Fruit fly (Drosophila melanogaster) Kc167 (cell line): ENCODE data around the gene dbe.

ENCODE experiments used
- Myc ChIP-seq: fragments of >200 bp; optimal IDR thresholded peaks from 2 replicates; lab custom pipeline; 2017; ENCODE audit warnings: missing external identifiers
- Sin3A ChIP-seq: fragments of >200 bp; optimal IDR thresholded peaks from 2 replicates; lab custom pipeline; 2018; ENCODE audit warnings: missing external identifiers
- h ChIP-seq: fragments of >200 bp; optimal IDR thresholded peaks from 3 replicates; lab custom pipeline; 2018; ENCODE audit warnings: missing external identifiers
- insv ChIP-seq: fragments of >200 bp; optimal IDR thresholded peaks from 3 replicates; lab custom pipeline; 2018; ENCODE audit warnings: missing external identifiers
- psq ChIP-seq: fragments of >200 bp; optimal IDR thresholded peaks from 2 replicates; lab custom pipeline; 2017; ENCODE audit warnings: missing external identifiers
- ttk ChIP-seq: sonication (Bioruptor generic); optimal IDR thresholded peaks from 2 replicates; lab custom pipeline; 2017; ENCODE audit warnings: missing external identifiers

The dbe gene

dm6 chr2L:884970-885369 is 15.3 kb upstream of the dbe start, which contains the start of gene CG15824:
TSS of gene CG15824 (minus strand) at chr2L:885141.
- TF ChIP-seq Myc (lab: Kevin White, UChicago) (no peak), psq (no peak), ttk (lab: Kevin White, UChicago) (no peak), Sin3A (no peak), h (lab: Kevin White, UChicago) (no peak), insv (lab: Kevin White, UChicago) (no peak)

DNA sequence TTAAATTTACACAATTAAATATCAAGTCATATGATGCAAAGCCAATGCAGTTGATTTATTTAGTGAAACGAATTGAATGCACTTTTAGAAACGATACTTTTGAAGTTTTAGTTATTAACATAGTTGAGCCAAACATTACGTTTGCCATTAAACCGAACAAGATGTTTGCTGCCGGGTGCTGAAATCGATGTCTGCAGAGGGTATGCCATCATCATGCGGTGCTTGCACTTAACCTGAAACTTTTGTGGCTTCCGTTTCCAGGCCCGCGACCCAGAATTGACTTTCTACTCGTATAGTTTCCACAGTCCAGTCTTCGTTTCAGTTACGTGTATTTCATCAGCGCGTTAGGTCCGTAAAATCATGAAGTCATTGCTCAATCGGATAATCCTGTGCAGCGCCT is 7.3 kb upstream of the dbe start, which contains the start of gene ninaA:
TSS of gene ninaA (plus strand) at position 301 of the 400 bp plus-strand sequence.
- TF ChIP-seq insv (lab: Kevin White, UChicago) = no peak
- TF ChIP-seq h (lab: Kevin White, UChicago) = no peak
- no peak for TF ChIP-seq Myc (lab: Kevin White, UChicago)
- no peak for TF ChIP-seq ttk (lab: Kevin White, UChicago)
- TF ChIP-seq Sin3A = no peak

DNA sequence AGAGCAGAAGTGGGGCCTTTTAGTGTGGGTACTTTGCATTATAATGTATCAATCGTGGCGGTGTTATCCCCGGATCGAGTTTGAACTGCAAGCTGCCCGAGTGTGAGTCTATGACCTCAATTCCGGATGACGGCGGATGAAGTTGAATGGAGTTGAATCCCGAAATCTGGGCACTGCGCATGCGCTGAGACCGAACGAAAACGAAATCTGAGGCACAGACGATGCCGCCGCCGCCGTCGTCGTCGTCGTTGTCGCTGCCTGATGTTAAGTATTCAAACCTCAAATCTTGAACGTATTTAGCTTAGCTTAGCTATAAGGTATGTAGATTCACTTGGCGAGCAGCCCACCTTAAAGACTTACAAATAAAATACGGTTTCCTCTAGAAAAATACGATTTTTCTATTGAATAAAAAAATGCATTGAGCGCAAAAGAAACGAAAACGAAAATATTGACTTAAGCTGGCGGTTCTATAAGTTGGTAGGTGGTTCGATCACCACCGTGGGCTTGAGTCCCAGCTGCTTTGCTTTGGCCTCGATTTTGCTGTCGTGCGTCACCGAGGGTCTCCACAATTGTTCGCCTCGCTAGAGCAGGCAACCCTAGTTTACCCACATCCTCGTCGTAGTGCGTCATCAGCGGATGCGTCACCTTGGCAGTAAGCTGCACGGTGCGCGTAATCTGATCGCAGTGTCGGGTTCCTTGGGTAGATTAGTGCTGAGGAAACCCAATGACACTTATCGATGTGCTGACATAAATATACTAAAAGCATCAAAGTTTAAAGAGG is 4.3 kb upstream of the dbe start:
- no peak for TF ChIP-seq insv (lab: Kevin White, UChicago)
- TF ChIP-seq ttk (lab: Kevin White, UChicago) = no peak
- TF ChIP-seq Sin3A = no peak
- TF ChIP-seq h (lab: Kevin White, UChicago) = no peak
- no peak for TF ChIP-seq psq
- TF ChIP-seq Myc (lab: Kevin White, UChicago) = no peak

DNA sequence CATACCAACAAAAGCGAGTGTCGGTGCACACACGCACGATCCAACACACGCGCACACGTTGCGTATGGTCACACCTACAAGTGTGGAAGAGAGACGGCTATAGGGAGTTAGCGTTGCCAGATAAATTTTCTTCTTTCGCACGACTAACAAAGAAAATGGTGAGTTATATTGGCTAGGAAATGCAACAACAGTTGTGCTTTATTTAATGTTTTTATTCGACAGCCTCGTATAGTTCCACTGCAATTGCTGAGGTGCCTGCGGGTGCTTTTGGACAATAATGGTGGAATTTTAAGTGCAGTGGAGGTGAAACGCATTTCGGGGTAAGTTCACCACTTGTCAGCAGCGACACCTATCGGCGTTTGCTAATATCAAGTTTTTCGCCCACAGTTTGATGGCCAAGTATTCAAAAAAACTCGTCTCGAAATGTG is 1.8 kb upstream of the dbe start:
- no peak for TF ChIP-seq Myc (lab: Kevin White, UChicago)
- no peak for TF ChIP-seq insv (lab: Kevin White, UChicago)
- TF ChIP-seq h (lab: Kevin White, UChicago) = no peak
- no peak for TF ChIP-seq ttk (lab: Kevin White, UChicago)
- no peak for TF ChIP-seq psq
- no peak for TF ChIP-seq Sin3A

DNA sequence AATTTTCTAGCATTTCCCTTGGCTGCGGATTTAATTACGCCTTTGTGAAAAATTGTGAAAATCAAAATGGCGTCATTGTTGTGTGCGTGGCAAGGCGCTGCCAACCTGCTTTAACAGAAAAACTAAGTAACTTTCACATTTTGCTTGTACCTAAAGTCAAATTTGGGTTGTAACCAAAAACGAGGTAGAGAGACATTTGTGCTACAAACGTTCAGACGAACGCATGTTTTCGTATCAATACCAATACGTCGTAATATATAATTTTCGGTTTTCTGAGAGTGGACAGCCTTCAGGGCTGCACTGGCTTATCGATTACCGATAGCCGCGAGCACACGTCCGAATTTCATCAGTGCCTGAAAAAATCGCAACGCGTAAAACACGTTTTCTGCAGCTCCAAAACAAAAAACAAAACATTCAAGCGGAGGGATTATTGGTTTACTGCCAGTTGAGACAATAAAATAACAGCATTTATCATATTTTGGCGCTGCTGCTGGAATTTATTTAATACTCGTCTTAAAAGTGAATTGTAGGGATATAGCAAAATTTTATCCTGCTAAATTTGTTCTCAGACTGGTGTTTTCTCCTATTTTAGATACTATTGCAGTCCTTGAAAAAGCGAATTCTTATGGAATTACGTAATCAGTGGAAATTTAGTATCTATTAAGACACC is 1.2 kb upstream of the dbe start:
- TF ChIP-seq ttk (lab: Kevin White, UChicago) (no peak), h (lab: Kevin White, UChicago) (no peak), psq (no peak), Myc (lab: Kevin White, UChicago) (no peak), Sin3A (no peak), insv (lab: Kevin White, UChicago) (no peak)

- TF ChIP-seq ttk (lab: Kevin White, UChicago) (no peak), h (lab: Kevin White, UChicago) (no peak), Sin3A (no peak), Myc (lab: Kevin White, UChicago) (no peak), insv (lab: Kevin White, UChicago) (no peak), psq (no peak)
These were observed 628 bp upstream of the dbe start, which contains the start of gene PNUTS for dm6 chr2L:870285-870684. TSS of gene PNUTS (plus strand) at chr2L:870465.

- TF ChIP-seq ttk (lab: Kevin White, UChicago) (peak; percentile 51), Sin3A (no peak)
These were observed 696 bp downstream of the dbe start for dm6 chr2L:868961-869360.

- TF ChIP-seq h (lab: Kevin White, UChicago) (no peak), insv (lab: Kevin White, UChicago) (no peak), Myc (lab: Kevin White, UChicago) (no peak), Sin3A (no peak), psq (no peak), ttk (lab: Kevin White, UChicago) (no peak)
These were observed 1.6 kb downstream of the dbe start, which contains the start of gene aru for dm6 chr2L:867899-868605. TSS of gene aru (minus strand) at chr2L:868354.

dm6 chr2L:866950-867744 is 2.5 kb downstream of the dbe start:
- TF ChIP-seq Sin3A (no peak), ttk (lab: Kevin White, UChicago) (no peak), psq (no peak), Myc (lab: Kevin White, UChicago) (no peak), insv (lab: Kevin White, UChicago) (no peak), h (lab: Kevin White, UChicago) (no peak)

DNA sequence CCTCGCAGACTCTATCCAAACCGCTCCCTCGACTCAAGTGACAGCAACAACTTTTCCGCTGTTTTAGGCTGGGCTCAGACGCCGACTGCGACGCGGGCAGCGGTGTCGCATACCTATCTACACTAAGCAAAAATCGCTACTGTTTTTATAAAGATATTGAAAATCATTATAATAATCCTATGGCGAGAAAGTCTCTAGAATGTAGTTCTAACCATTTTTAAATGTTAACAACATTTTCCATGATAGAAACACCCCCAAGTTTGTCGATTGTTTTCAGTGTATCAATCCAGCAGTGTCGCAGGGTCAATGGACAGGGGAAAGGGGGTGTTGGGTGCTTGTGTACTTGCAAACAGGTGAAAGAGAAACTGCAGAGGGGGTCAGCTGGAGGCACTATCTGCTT is 3.8 kb downstream of the dbe start:
- no peak for TF ChIP-seq Sin3A
- TF ChIP-seq ttk (lab: Kevin White, UChicago) = no peak
- TF ChIP-seq psq = no peak
- no peak for TF ChIP-seq insv (lab: Kevin White, UChicago)
- no peak for TF ChIP-seq h (lab: Kevin White, UChicago)
- no peak for TF ChIP-seq Myc (lab: Kevin White, UChicago)

DNA sequence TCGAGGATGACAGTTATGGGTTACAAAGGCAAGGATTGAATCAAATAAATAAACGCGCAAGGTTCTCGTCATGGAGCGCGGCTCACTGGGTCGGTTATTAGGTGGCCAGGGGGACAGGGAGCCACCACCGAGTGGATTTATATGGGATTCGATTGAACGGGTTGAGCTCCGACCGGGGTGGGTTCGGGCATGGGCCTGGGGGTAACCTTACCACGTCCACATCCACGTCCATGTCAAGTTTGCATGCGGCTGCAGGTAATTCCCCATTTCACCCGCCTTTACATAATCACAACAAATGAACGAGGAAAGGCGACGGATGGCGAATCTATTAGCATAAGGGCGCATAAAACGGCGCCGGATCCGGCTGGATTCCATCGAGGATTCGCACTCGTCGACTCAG is 9.8 kb downstream of the dbe start, which contains the start of gene CG13950:
TSS of gene CG13950 (plus strand) at position 301 of the 400 bp plus-strand sequence.
- TF ChIP-seq insv (lab: Kevin White, UChicago) (no peak), h (lab: Kevin White, UChicago) (no peak), Sin3A (no peak), psq (no peak)
